Worm (Caenorhabditis elegans) whole organism, young adult: ENCODE data around the gene F26F12.4.

ENCODE experiments used
- B0019.2 ChIP-seq: fragments of 200-800 bp; sonication (Bioruptor generic); conservative IDR thresholded peaks from 2 replicates; pipeline ENCODE4 v1.3.6; 2022; ENCODE audit warnings: missing genetic modification reagents, missing genetic modification characterization, missing compliant biosample characterization
- B0336.3 ChIP-seq: fragments of 200-800 bp; sonication (Bioruptor generic); IDR thresholded peaks from 2 replicates; pipeline ENCODE4 v1.3.6; 2022; ENCODE audit warnings: missing genetic modification characterization, missing compliant biosample characterization
- C17E4.6 ChIP-seq: fragments of 200-800 bp; sonication (Bioruptor generic); IDR thresholded peaks from 2 replicates; pipeline ENCODE4 v1.3.6; 2022; ENCODE audit warnings: missing genetic modification reagents, missing genetic modification characterization, missing compliant biosample characterization
- D2030.7 ChIP-seq: fragments of 200-800 bp; sonication (Bioruptor generic); IDR thresholded peaks from 2 replicates; pipeline ENCODE4 v1.3.6; 2022; ENCODE audit warnings: missing genetic modification reagents, missing genetic modification characterization, missing compliant biosample characterization
- F37B4.10 ChIP-seq: fragments of 200-800 bp; sonication (Bioruptor generic); IDR thresholded peaks from 2 replicates; pipeline ENCODE4 v1.3.6; 2022; ENCODE audit warnings: missing genetic modification characterization, missing compliant biosample characterization
- F49E8.2 ChIP-seq: sonication (generic microtip); optimal IDR thresholded peaks from 3 replicates; lab custom pipeline; 2017; ENCODE audit warnings: missing genetic modification characterization, mild to moderate bottlenecking, missing compliant biosample characterization, antibody characterized with exemption, moderate library complexity; ENCODE audit not compliant: insufficient read depth
- F52B5.7 ChIP-seq: sonication (generic microtip); optimal IDR thresholded peaks from 2 replicates; lab custom pipeline; 2016; ENCODE audit warnings: mild to moderate bottlenecking, missing genetic modification characterization, missing compliant biosample characterization
- K12H6.12 ChIP-seq: fragments of 200-800 bp; sonication (Bioruptor generic); optimal IDR thresholded peaks from 2 replicates; lab custom pipeline; 2018; ENCODE audit warnings: mild to moderate bottlenecking, missing genetic modification characterization, missing compliant biosample characterization
- T07F8.4 ChIP-seq: sonication (generic microtip); optimal IDR thresholded peaks from 2 replicates; lab custom pipeline; 2016; ENCODE audit warnings: mild to moderate bottlenecking, missing genetic modification characterization, moderate library complexity, missing compliant biosample characterization
- Y53F4B.3 ChIP-seq: fragments of 200-800 bp; sonication (Bioruptor generic); IDR thresholded peaks from 2 replicates; pipeline ENCODE4 v1.3.6; 2022; ENCODE audit warnings: missing genetic modification reagents, missing genetic modification characterization, missing compliant biosample characterization
- Y67H2A.10 ChIP-seq: fragments of 200-800 bp; sonication (Bioruptor generic); conservative IDR thresholded peaks from 2 replicates; pipeline ENCODE4 v1.3.6; 2022; ENCODE audit warnings: missing genetic modification reagents, missing genetic modification characterization, missing compliant biosample characterization
- Y79H2A.3 ChIP-seq: fragments of 200-800 bp; sonication (Bioruptor generic); conservative IDR thresholded peaks from 2 replicates; pipeline ENCODE4 v1.3.6; 2022; ENCODE audit warnings: missing genetic modification reagents, missing genetic modification characterization, missing compliant biosample characterization
- aptf-3 ChIP-seq: fragments of 200-800 bp; sonication (Bioruptor generic); IDR thresholded peaks from 2 replicates; pipeline ENCODE4 v1.3.6; 2022; ENCODE audit warnings: missing genetic modification characterization, missing compliant biosample characterization
- athp-1 ChIP-seq: sonication (generic microtip); optimal IDR thresholded peaks from 2 replicates; lab custom pipeline; 2017; ENCODE audit warnings: mild to moderate bottlenecking, missing genetic modification characterization, missing compliant biosample characterization
- attf-6 ChIP-seq: fragments of 200-800 bp; sonication (Bioruptor generic); IDR thresholded peaks from 2 replicates; pipeline ENCODE4 v1.3.6; 2022; ENCODE audit warnings: missing genetic modification reagents, missing genetic modification characterization, missing compliant biosample characterization
- ceh-100 ChIP-seq: fragments of 200-800 bp; sonication (Bioruptor generic); IDR thresholded peaks from 2 replicates; pipeline ENCODE4 v1.3.6; 2022; ENCODE audit warnings: missing genetic modification reagents, missing genetic modification characterization, missing compliant biosample characterization
- ceh-40 ChIP-seq: fragments of 200-800 bp; sonication (Bioruptor generic); IDR thresholded peaks from 2 replicates; pipeline ENCODE4 v1.3.6; 2022; ENCODE audit warnings: missing genetic modification characterization, missing compliant biosample characterization
- ceh-79 ChIP-seq: sonication (generic microtip); optimal IDR thresholded peaks from 2 replicates; lab custom pipeline; 2017; ENCODE audit warnings: mild to moderate bottlenecking, missing genetic modification characterization, missing compliant biosample characterization
- chd-7 ChIP-seq: sonication (generic microtip); optimal IDR thresholded peaks from 2 replicates; lab custom pipeline; 2016; ENCODE audit warnings: mild to moderate bottlenecking, missing genetic modification characterization, moderate library complexity, missing compliant biosample characterization
- die-1 ChIP-seq: sonication (generic microtip); optimal IDR thresholded peaks from 2 replicates; lab custom pipeline; 2016; ENCODE audit warnings: missing genotype, mild to moderate bottlenecking, missing genetic modification characterization, missing compliant biosample characterization
- dpl-1 ChIP-seq: fragments of 150-350 bp; optimal IDR thresholded peaks from 2 replicates; lab custom pipeline; 2014; ENCODE audit warnings: missing biosample characterization, missing genetic modification reagents, missing genetic modification characterization
- egl-18 ChIP-seq: fragments of 200-800 bp; sonication (Bioruptor generic); IDR thresholded peaks from 2 replicates; pipeline ENCODE4 v1.3.6; 2022; ENCODE audit warnings: missing genetic modification reagents, missing genetic modification characterization, missing compliant biosample characterization
- fkh-3 ChIP-seq: sonication (generic microtip); optimal IDR thresholded peaks from 2 replicates; lab custom pipeline; 2016; ENCODE audit warnings: mild to moderate bottlenecking, missing genetic modification characterization, missing compliant biosample characterization
- gei-17 ChIP-seq: fragments of 200-800 bp; sonication (Bioruptor generic); optimal IDR thresholded peaks from 2 replicates; lab custom pipeline; 2018; ENCODE audit warnings: mild to moderate bottlenecking, missing genetic modification characterization, missing compliant biosample characterization
- him-1 ChIP-seq: sonication (generic microtip); optimal IDR thresholded peaks from 2 replicates; lab custom pipeline; 2016; ENCODE audit warnings: missing genotype, missing genetic modification reagents, missing genetic modification characterization, missing compliant biosample characterization
- hlh-12 ChIP-seq: sonication (generic microtip); optimal IDR thresholded peaks from 2 replicates; lab custom pipeline; 2016; ENCODE audit warnings: missing genetic modification characterization, missing compliant biosample characterization
- hsf-1 ChIP-seq: fragments of 200-800 bp; sonication (Bioruptor generic); IDR thresholded peaks from 2 replicates; pipeline ENCODE4 v1.3.6; 2022; ENCODE audit warnings: missing genetic modification reagents, missing genetic modification characterization, missing compliant biosample characterization
- let-526 ChIP-seq: fragments of 200-800 bp; sonication (Bioruptor generic); IDR thresholded peaks from 2 replicates; pipeline ENCODE4 v1.3.6; 2022; ENCODE audit warnings: missing genetic modification reagents, missing genetic modification characterization, missing compliant biosample characterization
- lin-26 ChIP-seq: fragments of 200-800 bp; sonication (Bioruptor generic); IDR thresholded peaks from 2 replicates; pipeline ENCODE4 v1.3.6; 2022; ENCODE audit warnings: missing genetic modification reagents, missing genetic modification characterization, missing compliant biosample characterization
- lin-40 ChIP-seq: sonication (generic microtip); optimal IDR thresholded peaks from 2 replicates; lab custom pipeline; 2016; ENCODE audit warnings: missing genetic modification characterization, mild to moderate bottlenecking, missing compliant biosample characterization, missing genotype, missing genetic modification reagents
- lin-54 ChIP-seq: fragments of 200-800 bp; sonication (Bioruptor generic); optimal IDR thresholded peaks from 2 replicates; lab custom pipeline; 2018; ENCODE audit warnings: mild to moderate bottlenecking, missing genetic modification characterization, missing compliant biosample characterization
- lir-1 ChIP-seq: fragments of 200-800 bp; sonication (Bioruptor generic); conservative IDR thresholded peaks from 2 replicates; pipeline ENCODE4 v1.3.6; 2022; ENCODE audit warnings: missing genetic modification reagents, missing genetic modification characterization, missing compliant biosample characterization
- lsl-1 ChIP-seq: fragments of 200-800 bp; sonication (Bioruptor generic); optimal IDR thresholded peaks from 2 replicates; lab custom pipeline; 2018; ENCODE audit warnings: mild to moderate bottlenecking, missing genetic modification characterization, moderate library complexity, missing compliant biosample characterization
- mcd-1 ChIP-seq: fragments of 200-800 bp; sonication (Bioruptor generic); IDR thresholded peaks from 2 replicates; pipeline ENCODE4 v1.3.6; 2022; ENCODE audit warnings: missing genetic modification reagents, missing genetic modification characterization, missing compliant biosample characterization
- mxl-1 ChIP-seq: sonication (generic microtip); optimal IDR thresholded peaks from 2 replicates; lab custom pipeline; 2016; ENCODE audit warnings: missing genetic modification characterization, missing compliant biosample characterization
- pbrm-1 ChIP-seq: fragments of 200-800 bp; sonication (Bioruptor generic); IDR thresholded peaks from 2 replicates; pipeline ENCODE4 v1.3.6; 2022; ENCODE audit warnings: missing genetic modification reagents, missing genetic modification characterization, missing compliant biosample characterization
- pha-4 ChIP-seq: fragments of 150-350 bp; sonication (generic microtip); optimal IDR thresholded peaks from 2 replicates; lab custom pipeline; 2014; ENCODE audit warnings: missing biosample characterization, missing genetic modification reagents, missing genetic modification characterization
- rcor-1 ChIP-seq: fragments of 200-800 bp; sonication (Bioruptor generic); IDR thresholded peaks from 2 replicates; pipeline ENCODE4 v1.3.6; 2022; ENCODE audit warnings: missing genetic modification reagents, missing genetic modification characterization, missing compliant biosample characterization
- repo-1 ChIP-seq: sonication (generic microtip); optimal IDR thresholded peaks from 2 replicates; lab custom pipeline; 2017; ENCODE audit warnings: mild to moderate bottlenecking, missing genetic modification characterization, missing compliant biosample characterization
- rpc-1 ChIP-seq, 2 experiments: fragments of 150-350 bp in 1 of 2; sonication (generic microtip) in 1 of 2; optimal IDR thresholded peaks; 2 replicates each; lab custom pipeline; 2014 to 2018; ENCODE audit warnings: missing biosample characterization in 1 of 2, missing genetic modification characterization in 1 of 2, missing genetic modification reagents in 1 of 2, missing genotype in 1 of 2
- sea-2 ChIP-seq: fragments of 200-800 bp; sonication (Bioruptor generic); IDR thresholded peaks from 2 replicates; pipeline ENCODE4 v1.3.6; 2022; ENCODE audit warnings: missing genetic modification characterization, missing compliant biosample characterization
- snpc-3.4 ChIP-seq: sonication (generic microtip); optimal IDR thresholded peaks from 2 replicates; lab custom pipeline; 2017; ENCODE audit warnings: missing genetic modification characterization, mild to moderate bottlenecking, missing compliant biosample characterization, antibody characterized with exemption, moderate library complexity, missing genotype, missing genetic modification reagents
- tbp1 ChIP-seq: fragments of 200-800 bp; sonication (Bioruptor generic); optimal IDR thresholded peaks from 2 replicates; lab custom pipeline; 2018; ENCODE audit warnings: mild to moderate bottlenecking, missing genetic modification characterization, missing compliant biosample characterization
- tbx-9 ChIP-seq: sonication (generic microtip); optimal IDR thresholded peaks from 2 replicates; lab custom pipeline; 2016; ENCODE audit warnings: borderline replicate concordance, missing genetic modification characterization, inconsistent platforms, missing compliant biosample characterization
- tlf-1 ChIP-seq: fragments of 200-800 bp; sonication (Bioruptor generic); optimal IDR thresholded peaks from 2 replicates; lab custom pipeline; 2018; ENCODE audit warnings: mild to moderate bottlenecking, missing genetic modification characterization, missing compliant biosample characterization
- unc-62 ChIP-seq: fragments of 150-350 bp; optimal IDR thresholded peaks from 2 replicates; lab custom pipeline; 2014; ENCODE audit warnings: missing biosample characterization, missing genetic modification reagents, missing genetic modification characterization
- ztf-22 ChIP-seq: fragments of 200-800 bp; sonication (Bioruptor generic); optimal IDR thresholded peaks from 2 replicates; lab custom pipeline; 2018; ENCODE audit warnings: mild to moderate bottlenecking, missing genetic modification characterization, moderate library complexity, missing compliant biosample characterization
- ztf-26 ChIP-seq: sonication (generic microtip); optimal IDR thresholded peaks from 2 replicates; lab custom pipeline; 2017; ENCODE audit warnings: missing genetic modification characterization, missing compliant biosample characterization
- ztf-28 ChIP-seq: fragments of 200-800 bp; sonication (Bioruptor generic); IDR thresholded peaks from 2 replicates; pipeline ENCODE4 v1.3.6; 2022; ENCODE audit warnings: missing genetic modification reagents, missing genetic modification characterization, missing compliant biosample characterization

The F26F12.4 gene

ce11 chrV:5835979-5836615 is 33.0 kb downstream of the F26F12.4 start (continued):
- TF ChIP-seq tbp1 (no peak), let-526 (no peak), fkh-3 (tag; lab: Kevin White, UChicago) (no peak), lsl-1 (GFP tag; lab: Kevin White, UChicago) (no peak), C17E4.6 (GFP tag; lab: Robert Waterston, UW) (no peak), ztf-22 (no peak), D2030.7 (GFP tag; lab: Robert Waterston, UW) (no peak), unc-62 (no peak), ztf-28 (GFP tag; lab: Robert Waterston, UW) (no peak), Y53F4B.3 (GFP tag; lab: Robert Waterston, UW) (no peak), aptf-3 (GFP tag; lab: Robert Waterston, UW) (no peak), ceh-40 (no peak), tbx-9 (tag; lab: Kevin White, UChicago) (no peak), lin-40 (tag; lab: Kevin White, UChicago) (peak; percentile 70), rcor-1 (GFP tag; lab: Robert Waterston, UW) (no peak), hlh-12 (no peak), dpl-1 (GFP tag; lab: Kevin White, UChicago) (no peak), B0336.3 (peak; percentile 65; the same call in 1 of the 2 replicates), lir-1 (GFP tag; lab: Robert Waterston, UW) (no peak), snpc-3.4 (tag; lab: Kevin White, UChicago) (no peak), athp-1 (tag; lab: Kevin White, UChicago) (no peak), sea-2 (GFP tag; lab: Robert Waterston, UW) (no peak), attf-6 (no peak), hsf-1 (GFP tag; lab: Robert Waterston, UW) (0 out of 2 replicates have a peak, but pooled peaks have one; percentile 20), chd-7 (tag; lab: Kevin White, UChicago) (no peak), ztf-26 (tag; lab: Kevin White, UChicago) (peak; percentile 94), ceh-79 (tag; lab: Kevin White, UChicago) (no peak), B0019.2 (GFP tag; lab: Robert Waterston, UW) (no peak), lin-26 (GFP tag; lab: Robert Waterston, UW) (peak; percentile 77), Y67H2A.10 (GFP tag; lab: Robert Waterston, UW) (no peak), him-1 (tag; lab: Kevin White, UChicago) (no peak), F49E8.2 (tag; lab: Kevin White, UChicago) (no peak), rpc-1 (optimal IDR thresholded peaks at IDR 0.05; lab: Kevin White, UChicago) (no peak), rpc-1 (tag; optimal IDR thresholded peaks at IDR 0.05; lab: Kevin White, UChicago) (no peak), gei-17 (GFP tag; lab: Kevin White, UChicago) (no peak), tlf-1 (no peak), egl-18 (GFP tag; lab: Robert Waterston, UW) (no peak), mxl-1 (tag; lab: Kevin White, UChicago) (no peak), T07F8.4 (no peak), pha-4 (no peak), mcd-1 (GFP tag; lab: Robert Waterston, UW) (peak; percentile 47), ceh-100 (GFP tag; lab: Robert Waterston, UW) (no peak), Y79H2A.3 (no peak), F37B4.10 (GFP tag; lab: Robert Waterston, UW) (no peak), repo-1 (tag; lab: Kevin White, UChicago) (peak; percentile 65), die-1 (tag; lab: Kevin White, UChicago) (peak; percentile 4), pbrm-1 (no peak), F52B5.7 (tag; lab: Kevin White, UChicago) (no peak), lin-54 (peak; percentile 20), K12H6.12 (tag; lab: Kevin White, UChicago) (no peak)
